Worm (Caenorhabditis elegans): ENCODE data around the gene eat-6.

ce11 chrV:13120097-13120496 lies 9.7 kb downstream of the eat-6 start, which contains the start of gene max-1:
- TF ChIP-seq flt-1 (GFP tag; IDR thresholded peaks at IDR 0.05), result no peak
- TF ChIP-seq ztf-29 (GFP tag; IDR thresholded peaks at IDR 0.05), result no peak
- TF ChIP-seq klf-2 (GFP tag; conservative IDR thresholded peaks at IDR 0.05), result no peak
- TF ChIP-seq med-1 (GFP tag; optimal IDR thresholded peaks at IDR 0.05; ENCODE audit: insufficient read depth), result no peak
- TF ChIP-seq ref-1 (GFP tag; conservative IDR thresholded peaks at IDR 0.05), result no peak
- no peak for TF ChIP-seq ztf-23 (GFP tag; IDR thresholded peaks at IDR 0.05)
- TF ChIP-seq tab-1 (GFP tag; IDR thresholded peaks at IDR 0.05), result no peak
- no peak for TF ChIP-seq cog-1 (tag; optimal IDR thresholded peaks at IDR 0.05)
